Fruit fly (Drosophila melanogaster) whole organism, pupa: ENCODE data around the gene CG9837.

Experiments
- CG8301 ChIP-seq: fragments of 200-800 bp; sonication (Bioruptor generic); optimal IDR thresholded peaks from 2 replicates; lab custom pipeline; 2018; ENCODE audit warnings: missing biosample characterization, mild to moderate bottlenecking, missing genetic modification characterization
- CG9948 ChIP-seq: fragments of 200-800 bp; sonication (Bioruptor generic); optimal IDR thresholded peaks from 2 replicates; lab custom pipeline; 2018; ENCODE audit warnings: missing biosample characterization, mild to moderate bottlenecking, missing genetic modification characterization, moderate library complexity
- D1 ChIP-seq: fragments of 200-800 bp; sonication (Bioruptor generic); optimal IDR thresholded peaks from 2 replicates; lab custom pipeline; 2018; ENCODE audit warnings: missing biosample characterization, mild to moderate bottlenecking, missing genetic modification characterization, moderate library complexity

DNA sequence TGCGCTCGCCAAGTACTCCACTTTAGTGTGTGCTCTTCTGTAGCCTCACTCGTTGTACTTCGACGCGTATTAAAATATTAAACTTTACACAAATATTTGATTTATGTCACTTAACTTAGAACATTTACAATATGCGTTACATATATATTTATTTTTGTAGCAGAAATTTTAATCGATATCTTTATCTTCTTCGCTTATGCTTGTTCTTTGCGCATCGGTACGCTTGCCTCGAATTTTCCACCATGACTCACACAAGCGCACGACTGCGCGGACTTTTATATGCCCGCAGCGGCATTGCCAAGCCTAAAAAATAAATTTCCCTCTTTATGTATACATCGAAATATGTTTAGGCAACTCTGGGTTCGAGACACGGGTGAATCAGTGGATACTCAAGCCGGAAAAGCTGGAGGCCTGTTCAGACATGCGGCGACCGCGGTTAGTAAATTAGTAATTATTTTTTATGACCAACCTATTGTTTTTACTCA is 7.1 kb upstream of the CG9837 start, which contains the start of gene aqz:
- peak; percentile 2 for TF ChIP-seq CG8301 (tag; lab: Kevin White, UChicago)
- TF ChIP-seq D1 (tag; lab: Kevin White, UChicago) = peak; percentile 48
- no peak for TF ChIP-seq CG9948 (tag; lab: Kevin White, UChicago)
